Fruit fly (Drosophila melanogaster) whole organism, embryonic: ENCODE measurements around the gene Rad9.
A peak's percentile ranks its signal among the peaks of the same experiment; 100 is the strongest.

Source experiments
- Bgb ChIP-seq: fragments of 200-800 bp; sonication (Bioruptor generic); IDR thresholded peaks from 2 replicates; pipeline ENCODE4 v1.3.6; 2022; ENCODE audit warnings: missing biosample characterization, missing genetic modification characterization; ENCODE audit not compliant: partially characterized antibody
- CG10267 ChIP-seq: fragments of 200-800 bp; sonication (Bioruptor generic); optimal IDR thresholded peaks from 2 replicates; lab custom pipeline; 2018; ENCODE audit warnings: missing biosample characterization, mild to moderate bottlenecking, missing genetic modification characterization, moderate library complexity
- CG10543 ChIP-seq: fragments of 200-800 bp; sonication (Bioruptor generic); optimal IDR thresholded peaks from 3 replicates; lab custom pipeline; 2017; ENCODE audit warnings: missing biosample characterization, mild to moderate bottlenecking, missing genetic modification characterization, moderate library complexity
- CG12236 ChIP-seq: fragments of 200-800 bp; sonication (Bioruptor generic); optimal IDR thresholded peaks from 2 replicates; lab custom pipeline; 2016; ENCODE audit warnings: missing biosample characterization, missing genetic modification characterization
- CG12391 ChIP-seq: fragments of 200-800 bp; sonication (Bioruptor generic); optimal IDR thresholded peaks from 3 replicates; lab custom pipeline; 2018; ENCODE audit warnings: missing biosample characterization, mild to moderate bottlenecking, missing genetic modification characterization, moderate library complexity
- CG14667 ChIP-seq: fragments of 200-800 bp; sonication (Bioruptor generic); IDR thresholded peaks from 2 replicates; pipeline ENCODE4 v1.3.6; 2022; ENCODE audit warnings: missing biosample characterization, missing genetic modification characterization
- CG14965 ChIP-seq: fragments of 200-800 bp; sonication (Bioruptor generic); optimal IDR thresholded peaks from 2 replicates; lab custom pipeline; 2016; ENCODE audit warnings: missing biosample characterization, missing genetic modification characterization, borderline replicate concordance
- CG43689 ChIP-seq: fragments of 200-800 bp; sonication (Bioruptor generic); IDR thresholded peaks from 2 replicates; pipeline ENCODE4 v1.3.6; 2022; ENCODE audit warnings: missing biosample characterization, missing genetic modification characterization
- CG6854 ChIP-seq: fragments of 200-800 bp; sonication (Bioruptor generic); optimal IDR thresholded peaks from 3 replicates; lab custom pipeline; 2017; ENCODE audit warnings: missing biosample characterization, mild to moderate bottlenecking, missing genetic modification characterization
- CG7963 ChIP-seq: fragments of 200-800 bp; sonication (Bioruptor generic); IDR thresholded peaks from 3 replicates; pipeline ENCODE4 v1.3.6; 2022; ENCODE audit warnings: missing biosample characterization, missing genetic modification characterization; ENCODE audit not compliant: partially characterized antibody
- CTCF ChIP-seq: fragments of 200-800 bp; sonication (Bioruptor generic); optimal IDR thresholded peaks from 2 replicates; lab custom pipeline; 2017; ENCODE audit warnings: missing biosample characterization, mild to moderate bottlenecking, missing genetic modification characterization, moderate library complexity
- Doc2 ChIP-seq: fragments of 200-800 bp; sonication (Bioruptor generic); IDR thresholded peaks from 2 replicates; pipeline ENCODE4 v1.3.6; 2022; ENCODE audit warnings: missing biosample characterization, missing genetic modification characterization
- Doc3 ChIP-seq: fragments of 200-800 bp; sonication (Bioruptor generic); IDR thresholded peaks from 3 replicates; pipeline ENCODE4 v1.3.6; 2022; ENCODE audit warnings: missing biosample characterization, missing genetic modification characterization; ENCODE audit not compliant: partially characterized antibody
- H15 ChIP-seq: fragments of 200-800 bp; sonication (Bioruptor generic); IDR thresholded peaks from 3 replicates; pipeline ENCODE4 v1.3.6; 2022; ENCODE audit warnings: missing biosample characterization, missing genetic modification characterization
- Hey ChIP-seq: fragments of 200-800 bp; sonication (Bioruptor generic); optimal IDR thresholded peaks from 3 replicates; lab custom pipeline; 2018; ENCODE audit warnings: missing biosample characterization, mild to moderate bottlenecking, missing genetic modification characterization
- Hr78 ChIP-seq, 2 experiments: fragments of 200-800 bp in 1 of 2; fragments of >200 bp in 1 of 2; sonication (Bioruptor generic) in 1 of 2; optimal IDR thresholded peaks; 2 replicates each; lab custom pipeline; 2017 to 2019; ENCODE audit warnings: missing biosample characterization in 2 of 2, missing genetic modification characterization in 2 of 2, mild to moderate bottlenecking in 1 of 2, moderate library complexity in 1 of 2
- Jarid2 ChIP-seq: fragments of 200-800 bp; sonication (Bioruptor generic); optimal IDR thresholded peaks from 3 replicates; lab custom pipeline; 2017; ENCODE audit warnings: mild to moderate bottlenecking, missing biosample characterization, missing genetic modification reagents, missing genetic modification characterization
- Max ChIP-seq: fragments of 200-800 bp; sonication (Bioruptor generic); optimal IDR thresholded peaks from 2 replicates; lab custom pipeline; 2016; ENCODE audit warnings: missing biosample characterization, mild to moderate bottlenecking, missing genetic modification characterization
- Poxn ChIP-seq: fragments of 200-800 bp; sonication (Bioruptor generic); IDR thresholded peaks from 2 replicates; pipeline ENCODE4 v1.3.6; 2022; ENCODE audit warnings: missing biosample characterization, missing genetic modification characterization
- Rfx ChIP-seq: fragments of 200-800 bp; sonication (Bioruptor generic); IDR thresholded peaks from 2 replicates; pipeline ENCODE4 v1.3.6; 2022; ENCODE audit warnings: missing biosample characterization, missing genetic modification characterization
- Side ChIP-seq: fragments of 200-800 bp; sonication (Bioruptor generic); optimal IDR thresholded peaks from 2 replicates; lab custom pipeline; 2016; ENCODE audit warnings: missing biosample characterization, missing genetic modification characterization
- Xrp1 ChIP-seq: fragments of 200-800 bp; sonication (Bioruptor generic); IDR thresholded peaks from 2 replicates; pipeline ENCODE4 v1.3.6; 2022; ENCODE audit warnings: missing biosample characterization, missing genetic modification characterization
- ab ChIP-seq: fragments of 200-800 bp; sonication (Bioruptor generic); optimal IDR thresholded peaks from 2 replicates; lab custom pipeline; 2016; ENCODE audit warnings: missing biosample characterization, missing genetic modification characterization
- ato ChIP-seq: fragments of 200-800 bp; sonication (Bioruptor generic); IDR thresholded peaks from 2 replicates; pipeline ENCODE4 v1.3.6; 2022; ENCODE audit warnings: missing biosample characterization, missing genetic modification characterization; ENCODE audit not compliant: partially characterized antibody
- bcd ChIP-seq: fragments of 200-800 bp; sonication (Bioruptor generic); optimal IDR thresholded peaks from 2 replicates; lab custom pipeline; 2017; ENCODE audit warnings: missing biosample characterization, mild to moderate bottlenecking, missing genetic modification characterization
- chm ChIP-seq: fragments of 200-800 bp; sonication (Bioruptor generic); IDR thresholded peaks from 2 replicates; pipeline ENCODE4 v1.3.6; 2022; ENCODE audit warnings: missing biosample characterization, missing genetic modification characterization
- cwo ChIP-seq: fragments of 200-800 bp; sonication (Bioruptor generic); optimal IDR thresholded peaks from 3 replicates; lab custom pipeline; 2017; ENCODE audit warnings: missing biosample characterization, missing genetic modification characterization, mild to moderate bottlenecking, moderate library complexity, missing genetic modification reagents
- dm ChIP-seq: fragments of 200-800 bp; sonication (Bioruptor generic); optimal IDR thresholded peaks from 3 replicates; lab custom pipeline; 2016; ENCODE audit warnings: missing biosample characterization, missing genetic modification characterization
- exex ChIP-seq: fragments of 200-800 bp; sonication (Bioruptor generic); optimal IDR thresholded peaks from 4 replicates; lab custom pipeline; 2018; ENCODE audit warnings: missing biosample characterization, mild to moderate bottlenecking, missing genetic modification characterization, moderate library complexity
- gce ChIP-seq: fragments of 200-800 bp; sonication (Bioruptor generic); IDR thresholded peaks from 3 replicates; pipeline ENCODE4 v1.3.6; 2022; ENCODE audit warnings: missing biosample characterization, missing genetic modification characterization
- grau ChIP-seq: fragments of 200-800 bp; optimal IDR thresholded peaks from 3 replicates; lab custom pipeline; 2019; ENCODE audit warnings: missing biosample characterization, mild to moderate bottlenecking, missing genetic modification characterization, moderate library complexity
- jigr1 ChIP-seq: fragments of 200-800 bp; sonication (Bioruptor generic); IDR thresholded peaks from 3 replicates; pipeline ENCODE4 v1.3.6; 2022; ENCODE audit warnings: missing biosample characterization, missing genetic modification characterization
- ken ChIP-seq: fragments of 200-800 bp; sonication (Bioruptor generic); IDR thresholded peaks from 3 replicates; pipeline ENCODE4 v1.3.6; 2022; ENCODE audit warnings: missing biosample characterization, missing genetic modification characterization
- lmd ChIP-seq: fragments of 200-800 bp; sonication (Bioruptor generic); IDR thresholded peaks from 2 replicates; pipeline ENCODE4 v1.3.6; 2022; ENCODE audit warnings: missing biosample characterization, missing genetic modification characterization
- mirr ChIP-seq: fragments of 200-800 bp; sonication (Bioruptor generic); optimal IDR thresholded peaks from 3 replicates; lab custom pipeline; 2018; ENCODE audit warnings: missing biosample characterization, mild to moderate bottlenecking, missing genetic modification characterization
- nerfin-1 ChIP-seq: fragments of 200-800 bp; sonication (Bioruptor generic); optimal IDR thresholded peaks from 3 replicates; lab custom pipeline; 2019; ENCODE audit warnings: missing biosample characterization, mild to moderate bottlenecking, missing genetic modification characterization, moderate library complexity
- ranshi ChIP-seq: fragments of 200-800 bp; sonication (Bioruptor generic); IDR thresholded peaks from 2 replicates; pipeline ENCODE4 v1.3.6; 2022; ENCODE audit warnings: missing biosample characterization, missing genetic modification characterization
- tin ChIP-seq: fragments of 200-800 bp; sonication (Bioruptor generic); optimal IDR thresholded peaks from 3 replicates; lab custom pipeline; 2016; ENCODE audit warnings: missing biosample characterization, missing genetic modification characterization
- zfh1 ChIP-seq: fragments of 200-800 bp; sonication (Bioruptor generic); IDR thresholded peaks from 3 replicates; pipeline ENCODE4 v1.3.6; 2022; ENCODE audit warnings: missing biosample characterization, missing genetic modification characterization

Rad9 gene

DNA sequence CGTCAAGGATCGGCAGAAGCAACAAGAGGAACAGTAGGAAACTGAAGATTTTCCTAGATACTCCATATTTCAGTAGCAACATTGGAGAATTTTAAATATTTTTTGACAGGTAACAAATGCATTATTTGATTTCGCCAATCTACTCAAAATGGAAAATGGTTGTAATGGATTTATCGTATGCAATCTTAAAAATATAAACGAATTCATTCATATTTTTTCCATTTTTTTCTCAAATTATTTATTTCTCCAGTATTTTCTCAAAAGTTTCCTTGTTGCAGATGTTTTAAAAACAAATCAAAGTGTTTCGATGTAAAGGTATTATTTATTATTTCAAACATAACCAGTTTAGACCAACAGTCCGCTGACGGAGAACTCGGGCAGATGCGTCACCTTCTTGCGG, 47.9 kb upstream of the Rad9 start, which contains the start of gene CG18223:
Gene CG18223, minus strand, starts transcription at position 101 of the 400 bp plus-strand sequence.
- TF ChIP-seq CG10267 (tag; lab: Kevin White, UChicago): no peak
- TF ChIP-seq tin: no peak
- TF ChIP-seq jigr1 (GFP tag; lab: Robert Waterston, UW): no peak
- TF ChIP-seq gce (GFP tag; lab: Robert Waterston, UW): no peak
- no peak for TF ChIP-seq grau
- TF ChIP-seq zfh1 (GFP tag; lab: Robert Waterston, UW): no peak
- TF ChIP-seq CG10543 (GFP tag; lab: Kevin White, UChicago): no peak
- TF ChIP-seq ken (GFP tag; lab: Robert Waterston, UW): no peak

DNA sequence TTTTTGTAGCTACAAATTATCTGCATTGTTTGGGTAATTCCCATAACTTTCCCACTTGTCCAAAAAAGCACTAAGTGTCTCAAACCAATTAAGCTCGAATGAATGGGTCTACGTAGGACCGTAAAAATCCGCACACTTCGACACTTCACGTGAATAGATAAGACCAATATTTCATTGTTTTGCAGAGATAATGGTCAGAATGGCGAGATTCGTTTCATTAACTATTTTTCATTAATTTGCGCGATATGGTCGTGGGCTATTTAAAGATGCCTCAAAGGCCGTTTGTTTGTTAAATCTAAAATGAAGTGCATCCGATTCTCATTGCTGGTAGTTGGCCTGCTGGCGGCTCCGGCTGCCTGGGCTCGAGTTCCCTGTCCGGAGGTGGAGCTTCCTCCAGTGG, 44.9 kb upstream of the Rad9 start, which contains the start of gene CG6839:
Gene CG6839, plus strand, starts transcription at position 301 of the 400 bp plus-strand sequence.
- TF ChIP-seq H15 (GFP tag; lab: Robert Waterston, UW) (no peak), Doc2 (GFP tag; lab: Robert Waterston, UW) (no peak), mirr (GFP tag; lab: Kevin White, UChicago) (peak; percentile 43), CG12391 (tag; lab: Kevin White, UChicago) (no peak), cwo (GFP tag; lab: Kevin White, UChicago) (peak; percentile 18), exex (peak; percentile 75), Hey (peak; percentile 29)

- TF ChIP-seq Rfx (GFP tag; lab: Robert Waterston, UW) (no peak), CTCF (peak; percentile 77), CG12236 (GFP tag; lab: Kevin White, UChicago) (no peak), dm (GFP tag; lab: Kevin White, UChicago) (no peak), Max (GFP tag; lab: Kevin White, UChicago) (no peak), Bgb (GFP tag; lab: Robert Waterston, UW) (no peak), CG6854 (GFP tag; lab: Kevin White, UChicago) (no peak), ab (no peak), ato (GFP tag; lab: Robert Waterston, UW) (no peak), grau (no peak), chm (no peak), CG7963 (GFP tag; lab: Robert Waterston, UW) (0 out of 3 replicates have a peak, but pooled peaks have one; percentile 22), Hr78 (GFP tag; optimal IDR thresholded peaks at IDR 0.05; lab: Kevin White, UChicago) (no peak), CG14667 (GFP tag; lab: Robert Waterston, UW) (no peak), Xrp1 (GFP tag; lab: Robert Waterston, UW) (no peak), Jarid2 (GFP tag; lab: Kevin White, UChicago) (no peak), CG43689 (GFP tag; lab: Robert Waterston, UW) (no peak), Doc3 (GFP tag; lab: Robert Waterston, UW) (no peak)
Measured at dm6 chr3L:18916466-18916865, 44.1 kb upstream of the Rad9 start.

DNA sequence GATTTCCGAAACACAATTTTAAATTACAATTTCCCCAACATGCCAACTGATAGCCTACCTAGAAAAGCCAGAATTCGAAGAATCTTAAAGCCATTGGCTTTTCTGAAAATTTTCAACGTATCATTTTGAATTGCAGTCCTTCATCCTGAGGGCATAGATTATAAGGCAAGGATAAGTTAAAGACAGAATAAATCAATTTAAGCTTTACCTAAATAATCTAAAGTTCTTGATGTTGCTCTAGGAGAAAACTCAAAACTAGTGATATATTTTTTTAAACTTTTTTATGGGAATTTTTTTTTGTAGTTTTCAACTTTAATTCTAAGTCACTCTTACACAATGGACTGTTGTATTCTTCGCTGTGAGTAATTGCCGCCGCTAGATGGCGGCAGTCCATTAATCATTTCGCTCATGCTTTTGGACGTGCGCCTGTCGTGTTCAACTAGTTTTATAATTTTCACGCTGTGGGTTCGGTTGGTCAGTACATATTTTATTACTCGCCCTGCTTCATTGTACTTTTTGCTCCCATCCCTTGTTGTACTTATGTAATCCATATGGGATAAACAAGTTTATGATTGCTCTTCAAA, 41.8 kb upstream of the Rad9 start, which contains the start of gene COX6AL2:
Gene COX6AL2, minus strand, starts transcription at position 51 of the 584 bp plus-strand sequence.
- TF ChIP-seq Poxn (GFP tag; lab: Robert Waterston, UW): no peak
- peak; percentile 83 for TF ChIP-seq CTCF
- 0 out of 2 replicates have a peak, but pooled peaks have one; percentile 5 for TF ChIP-seq lmd (GFP tag; lab: Robert Waterston, UW)
- TF ChIP-seq Side (GFP tag; lab: Kevin White, UChicago): no peak
- TF ChIP-seq bcd (GFP tag; lab: Kevin White, UChicago): no peak
- TF ChIP-seq nerfin-1 (tag; lab: Kevin White, UChicago): no peak
- TF ChIP-seq ranshi: 0 out of 2 replicates have a peak, but pooled peaks have one; percentile 6
- TF ChIP-seq CG14965 (GFP tag; lab: Kevin White, UChicago): no peak
